Fruit fly (Drosophila melanogaster) whole organism, adult: Measurements from ENCODE around the gene haf.

Experiments used
- CG11617 ChIP-seq: fragments of 200-800 bp; sonication (Bioruptor generic); optimal IDR thresholded peaks from 2 replicates; lab custom pipeline; 2017; ENCODE audit warnings: mild to moderate bottlenecking, missing biosample characterization, missing genetic modification reagents, missing genetic modification characterization
- CG12768 ChIP-seq: fragments of 200-800 bp; sonication (Bioruptor generic); optimal IDR thresholded peaks from 2 replicates; lab custom pipeline; 2017; ENCODE audit warnings: missing biosample characterization, missing genetic modification characterization, mild to moderate bottlenecking, moderate library complexity, missing genetic modification reagents
- CG14711 ChIP-seq: fragments of 200-800 bp; sonication (Bioruptor generic); optimal IDR thresholded peaks from 2 replicates; lab custom pipeline; 2018; ENCODE audit warnings: missing biosample characterization, mild to moderate bottlenecking, missing genetic modification characterization, moderate library complexity
- CG1620 ChIP-seq: fragments of 200-800 bp; sonication (Bioruptor generic); optimal IDR thresholded peaks from 2 replicates; lab custom pipeline; 2016; ENCODE audit warnings: missing biosample characterization, missing genetic modification characterization
- CG33017 ChIP-seq: fragments of 200-800 bp; sonication (Bioruptor generic); optimal IDR thresholded peaks from 2 replicates; lab custom pipeline; 2018; ENCODE audit warnings: missing biosample characterization, mild to moderate bottlenecking, missing genetic modification characterization, moderate library complexity
- CG5204 ChIP-seq: fragments of 200-800 bp; sonication (Bioruptor generic); optimal IDR thresholded peaks from 2 replicates; lab custom pipeline; 2016; ENCODE audit warnings: missing biosample characterization, missing genetic modification characterization
- CG7045 ChIP-seq: fragments of 200-800 bp; sonication (Bioruptor generic); optimal IDR thresholded peaks from 2 replicates; lab custom pipeline; 2017; ENCODE audit warnings: missing biosample characterization, mild to moderate bottlenecking, missing genetic modification characterization
- CG7101 ChIP-seq: fragments of 200-800 bp; sonication (Bioruptor generic); optimal IDR thresholded peaks from 2 replicates; lab custom pipeline; 2018; ENCODE audit warnings: missing biosample characterization, mild to moderate bottlenecking, missing genetic modification characterization, moderate library complexity
- Clk ChIP-seq: fragments of 200-800 bp; sonication (Bioruptor generic); optimal IDR thresholded peaks from 2 replicates; lab custom pipeline; 2017; ENCODE audit warnings: missing biosample characterization, missing genetic modification characterization
- Crg-1 ChIP-seq: fragments of 200-800 bp; sonication (Bioruptor generic); optimal IDR thresholded peaks from 2 replicates; lab custom pipeline; 2016; ENCODE audit warnings: missing biosample characterization, missing genetic modification characterization
- Hr96 ChIP-seq: fragments of 200-800 bp; sonication (Bioruptor generic); optimal IDR thresholded peaks from 2 replicates; lab custom pipeline; 2016; ENCODE audit warnings: missing biosample characterization, missing genetic modification characterization
- Mnt ChIP-seq: fragments of 200-800 bp; sonication (Bioruptor generic); optimal IDR thresholded peaks from 2 replicates; lab custom pipeline; 2016; ENCODE audit warnings: missing biosample characterization, mild to moderate bottlenecking, missing genetic modification characterization
- bab1 ChIP-seq: fragments of 200-800 bp; sonication (Bioruptor generic); optimal IDR thresholded peaks from 3 replicates; lab custom pipeline; 2019; ENCODE audit warnings: missing biosample characterization, mild to moderate bottlenecking, missing genetic modification characterization, moderate library complexity
- cic ChIP-seq: fragments of 200-800 bp; sonication (Bioruptor generic); optimal IDR thresholded peaks from 2 replicates; lab custom pipeline; 2017; ENCODE audit warnings: missing biosample characterization, mild to moderate bottlenecking, missing genetic modification characterization, moderate library complexity
- cnc ChIP-seq, 2 experiments: fragments of >200 bp; optimal IDR thresholded peaks; 2 replicates each; lab custom pipeline; 2017
- kay ChIP-seq: fragments of 200-800 bp; sonication (Bioruptor generic); peaks from one replicate; lab custom pipeline; 2016; ENCODE audit warnings: missing biosample characterization, missing genetic modification characterization, borderline replicate concordance
- ovo ChIP-seq: fragments of 200-800 bp; sonication (Bioruptor generic); optimal IDR thresholded peaks from 2 replicates; lab custom pipeline; 2016; ENCODE audit warnings: missing biosample characterization, missing genetic modification characterization
- tj ChIP-seq: fragments of 200-800 bp; sonication (Bioruptor generic); optimal IDR thresholded peaks from 3 replicates; lab custom pipeline; 2017; ENCODE audit warnings: missing biosample characterization, mild to moderate bottlenecking, missing genetic modification characterization, moderate library complexity
- toe ChIP-seq: fragments of 200-800 bp; sonication (Bioruptor generic); optimal IDR thresholded peaks from 2 replicates; lab custom pipeline; 2016; ENCODE audit warnings: missing biosample characterization, missing genetic modification characterization

Gene haf

DNA sequence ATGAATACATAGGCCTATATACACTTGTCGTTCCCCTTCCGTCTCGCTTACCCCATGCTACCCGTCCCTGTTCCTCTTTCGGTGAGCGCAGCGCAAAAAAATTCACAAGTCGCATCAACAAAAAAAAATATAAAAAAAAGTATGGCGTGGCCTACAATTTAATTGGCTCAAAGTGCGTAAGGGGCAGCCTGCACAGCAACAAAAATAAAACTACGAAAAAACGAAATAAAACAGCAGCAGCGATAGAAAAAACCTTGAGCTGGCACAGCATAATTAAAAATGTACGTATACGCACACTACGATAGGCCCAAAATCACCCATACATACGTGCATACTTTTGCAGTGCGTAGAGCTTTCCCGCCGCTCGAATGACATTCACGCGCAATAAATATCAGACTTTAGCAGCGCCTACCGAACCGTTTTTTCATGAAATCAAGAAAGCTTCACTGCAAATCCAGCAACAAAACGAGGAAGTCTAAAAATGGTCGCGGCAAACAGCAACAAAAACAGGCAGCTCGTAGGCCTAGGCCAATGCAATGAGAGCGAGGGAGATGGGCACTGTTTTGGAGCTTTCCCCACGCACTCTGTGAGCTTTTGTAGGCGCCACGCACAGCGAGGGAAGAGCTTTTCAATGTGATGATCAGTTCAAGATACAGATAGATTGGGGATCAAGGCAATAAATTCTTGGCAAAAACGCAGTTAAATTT lies 102.1 kb downstream of the haf start:
- TF ChIP-seq Clk (GFP tag; lab: Kevin White, UChicago) = no peak
- no peak for TF ChIP-seq CG14711 (tag; lab: Kevin White, UChicago)
- no peak for TF ChIP-seq toe (GFP tag; lab: Kevin White, UChicago)
- no peak for TF ChIP-seq Mnt (GFP tag; lab: Kevin White, UChicago)
- no peak for TF ChIP-seq CG12768
- no peak for TF ChIP-seq CG11617 (GFP tag; lab: Kevin White, UChicago)
- no peak for TF ChIP-seq CG1620 (GFP tag; lab: Kevin White, UChicago)
- TF ChIP-seq tj (GFP tag; lab: Kevin White, UChicago) = no peak
- no peak for TF ChIP-seq Hr96 (GFP tag; lab: Kevin White, UChicago)
- no peak for TF ChIP-seq cnc (optimal IDR thresholded peaks at IDR 0.05; lab: Kevin White, UChicago)
- TF ChIP-seq CG7045 (GFP tag; lab: Kevin White, UChicago) = no peak
- no peak for TF ChIP-seq kay (GFP tag; lab: Kevin White, UChicago)
- no peak for TF ChIP-seq bab1
- no peak for TF ChIP-seq CG7101 (tag; lab: Kevin White, UChicago)
- no peak for TF ChIP-seq ovo
- no peak for TF ChIP-seq CG5204 (GFP tag; lab: Kevin White, UChicago)
- no peak for TF ChIP-seq Crg-1 (GFP tag; lab: Kevin White, UChicago)
- no peak for TF ChIP-seq cic

DNA sequence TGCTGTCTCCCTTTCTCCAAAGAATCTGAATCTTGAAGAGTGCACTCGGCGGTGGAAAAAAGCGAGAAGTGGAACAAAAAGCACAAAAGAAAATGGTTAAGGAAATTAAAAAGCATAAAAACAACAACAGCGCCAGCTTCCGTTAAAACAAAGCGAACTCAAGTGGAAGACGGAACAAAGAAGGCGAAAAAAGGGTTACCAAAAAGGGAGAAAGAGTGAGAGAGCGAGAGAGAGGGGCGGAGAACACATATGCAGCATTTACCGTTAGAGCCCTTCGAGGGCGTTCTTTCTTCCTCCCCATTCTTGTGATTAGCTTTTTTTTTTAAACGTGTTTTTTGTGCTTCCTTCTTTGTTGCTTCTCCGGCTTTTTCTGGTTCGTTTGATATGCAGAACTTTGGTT lies 103.2 kb downstream of the haf start:
- TF ChIP-seq kay (GFP tag; lab: Kevin White, UChicago) = no peak
- no peak for TF ChIP-seq toe (GFP tag; lab: Kevin White, UChicago)
- no peak for TF ChIP-seq CG11617 (GFP tag; lab: Kevin White, UChicago)
- TF ChIP-seq Hr96 (GFP tag; lab: Kevin White, UChicago) = no peak
- TF ChIP-seq tj (GFP tag; lab: Kevin White, UChicago) = no peak
- TF ChIP-seq cic = no peak
- no peak for TF ChIP-seq bab1
- TF ChIP-seq CG33017 (tag; lab: Kevin White, UChicago) = no peak
- no peak for TF ChIP-seq CG14711 (tag; lab: Kevin White, UChicago)
- TF ChIP-seq CG5204 (GFP tag; lab: Kevin White, UChicago) = no peak
- TF ChIP-seq Clk (GFP tag; lab: Kevin White, UChicago) = no peak
- TF ChIP-seq Crg-1 (GFP tag; lab: Kevin White, UChicago) = no peak
